Fruit fly (Drosophila melanogaster) whole organism, embryonic: ENCODE data around the gene Scm.
A peak's percentile ranks its signal among the peaks of the same experiment; 100 is the strongest.

Source experiments
- Atf-2 ChIP-seq: fragments of 200-800 bp; sonication (Bioruptor generic); optimal IDR thresholded peaks from 2 replicates; lab custom pipeline; 2016; ENCODE audit warnings: missing biosample characterization, missing genetic modification characterization
- BEAF-32 ChIP-seq: fragments of 200-800 bp; sonication (Bioruptor generic); optimal IDR thresholded peaks from 3 replicates; lab custom pipeline; 2017; ENCODE audit warnings: missing biosample characterization, missing genetic modification characterization, mild to moderate bottlenecking, moderate library complexity, missing genetic modification reagents
- CG12236 ChIP-seq: fragments of 200-800 bp; sonication (Bioruptor generic); optimal IDR thresholded peaks from 2 replicates; lab custom pipeline; 2016; ENCODE audit warnings: missing biosample characterization, missing genetic modification characterization
- CG14050 ChIP-seq: fragments of 200-800 bp; sonication (Bioruptor generic); IDR thresholded peaks from 3 replicates; pipeline ENCODE4 v1.3.6; 2022; ENCODE audit warnings: missing biosample characterization, missing genetic modification characterization
- CG15269 ChIP-seq: fragments of 200-800 bp; sonication (Bioruptor generic); optimal IDR thresholded peaks from 2 replicates; lab custom pipeline; 2018; ENCODE audit warnings: missing biosample characterization, mild to moderate bottlenecking, missing genetic modification characterization, moderate library complexity
- CG15696 ChIP-seq: fragments of 200-800 bp; sonication (Bioruptor generic); optimal IDR thresholded peaks from 2 replicates; lab custom pipeline; 2019; ENCODE audit warnings: missing biosample characterization, mild to moderate bottlenecking, missing genetic modification characterization, moderate library complexity
- CG17912 ChIP-seq: fragments of 200-800 bp; sonication (Bioruptor generic); optimal IDR thresholded peaks from 2 replicates; lab custom pipeline; 2018; ENCODE audit warnings: missing biosample characterization, mild to moderate bottlenecking, missing genetic modification characterization
- CG18619 ChIP-seq: fragments of 200-800 bp; sonication (Bioruptor generic); optimal IDR thresholded peaks from 3 replicates; lab custom pipeline; 2017; ENCODE audit warnings: missing biosample characterization, mild to moderate bottlenecking, missing genetic modification characterization
- CG2889 ChIP-seq: fragments of 200-800 bp; sonication (Bioruptor generic); IDR thresholded peaks from 3 replicates; pipeline ENCODE4 v1.3.6; 2022; ENCODE audit warnings: missing biosample characterization, missing genetic modification characterization
- CG30020 ChIP-seq: fragments of 200-800 bp; optimal IDR thresholded peaks from 2 replicates; lab custom pipeline; 2019; ENCODE audit warnings: missing biosample characterization, mild to moderate bottlenecking, missing genetic modification characterization, moderate library complexity
- CG30403 ChIP-seq: fragments of 200-800 bp; sonication (Bioruptor generic); optimal IDR thresholded peaks from 3 replicates; lab custom pipeline; 2016; ENCODE audit warnings: missing biosample characterization, missing genetic modification characterization
- CG31224 ChIP-seq: fragments of 200-800 bp; sonication (Bioruptor generic); IDR thresholded peaks from 2 replicates; pipeline ENCODE4 v1.3.6; 2022; ENCODE audit warnings: missing biosample characterization, missing genetic modification characterization
- CG34422 ChIP-seq: fragments of 200-800 bp; sonication (Bioruptor generic); IDR thresholded peaks from 3 replicates; pipeline ENCODE4 v1.3.6; 2022; ENCODE audit warnings: missing biosample characterization, missing genetic modification characterization
- CG3838 ChIP-seq: fragments of 200-800 bp; sonication (Bioruptor generic); optimal IDR thresholded peaks from 3 replicates; lab custom pipeline; 2016; ENCODE audit warnings: missing biosample characterization, missing genetic modification characterization
- CG8478 ChIP-seq: fragments of >200 bp; optimal IDR thresholded peaks from 2 replicates; lab custom pipeline; 2018
- CG8944 ChIP-seq: fragments of 200-800 bp; sonication (Bioruptor generic); optimal IDR thresholded peaks from 3 replicates; lab custom pipeline; 2016; ENCODE audit warnings: missing biosample characterization, missing genetic modification characterization
- CG9215 ChIP-seq: fragments of 200-800 bp; sonication (Bioruptor generic); IDR thresholded peaks from 2 replicates; pipeline ENCODE4 v1.3.6; 2022; ENCODE audit warnings: missing biosample characterization, missing genetic modification characterization
- CHES-1-like ChIP-seq: fragments of 200-800 bp; sonication (Bioruptor generic); optimal IDR thresholded peaks from 2 replicates; lab custom pipeline; 2016; ENCODE audit warnings: missing biosample characterization, missing genetic modification characterization
- Chrac-16 ChIP-seq: fragments of 200-800 bp; sonication (Bioruptor generic); optimal IDR thresholded peaks from 3 replicates; lab custom pipeline; 2016; ENCODE audit warnings: missing biosample characterization, missing genetic modification characterization
- D ChIP-seq, 2 experiments: fragments of 200-800 bp in 1 of 2; fragments of >200 bp in 1 of 2; sonication (Bioruptor generic) in 1 of 2; optimal IDR thresholded peaks; 2 replicates in 1 of 2; 3 replicates in 1 of 2; lab custom pipeline; 2017; ENCODE audit warnings: mild to moderate bottlenecking in 1 of 2, missing biosample characterization in 1 of 2, missing genetic modification characterization in 1 of 2, missing genetic modification reagents in 1 of 2
- Dad ChIP-seq: fragments of 200-800 bp; sonication (Bioruptor generic); optimal IDR thresholded peaks from 3 replicates; lab custom pipeline; 2016; ENCODE audit warnings: missing biosample characterization, missing genetic modification characterization
- Drgx ChIP-seq: fragments of 200-800 bp; sonication (Bioruptor generic); IDR thresholded peaks from 2 replicates; pipeline ENCODE4 v1.3.6; 2022; ENCODE audit warnings: missing biosample characterization, missing genetic modification characterization
- H15 ChIP-seq: fragments of 200-800 bp; sonication (Bioruptor generic); IDR thresholded peaks from 3 replicates; pipeline ENCODE4 v1.3.6; 2022; ENCODE audit warnings: missing biosample characterization, missing genetic modification characterization
- Hr3 ChIP-seq: fragments of 200-800 bp; sonication (Bioruptor generic); optimal IDR thresholded peaks from 3 replicates; lab custom pipeline; 2016; ENCODE audit warnings: missing biosample characterization, missing genetic modification characterization
- TFAM ChIP-seq: fragments of 200-800 bp; sonication (Bioruptor generic); optimal IDR thresholded peaks from 2 replicates; lab custom pipeline; 2017; ENCODE audit warnings: missing biosample characterization, missing genetic modification characterization, inconsistent platforms
- Vsx1 ChIP-seq: fragments of 200-800 bp; sonication (Bioruptor generic); optimal IDR thresholded peaks from 2 replicates; lab custom pipeline; 2017; ENCODE audit warnings: missing biosample characterization, mild to moderate bottlenecking, missing genetic modification characterization, missing genetic modification reagents
- ara ChIP-seq: fragments of 200-800 bp; sonication (Bioruptor generic); IDR thresholded peaks from 2 replicates; pipeline ENCODE4 v1.3.6; 2022; ENCODE audit warnings: missing biosample characterization, missing genetic modification characterization
- bowl ChIP-seq: fragments of 200-800 bp; sonication (Bioruptor generic); IDR thresholded peaks from 2 replicates; pipeline ENCODE4 v1.3.6; 2022; ENCODE audit warnings: missing biosample characterization, missing genetic modification characterization
- cato ChIP-seq: fragments of 200-800 bp; sonication (Bioruptor generic); optimal IDR thresholded peaks from 2 replicates; lab custom pipeline; 2016; ENCODE audit warnings: missing biosample characterization, missing genetic modification characterization, borderline replicate concordance
- cg ChIP-seq: fragments of 200-800 bp; sonication (Bioruptor generic); optimal IDR thresholded peaks from 3 replicates; lab custom pipeline; 2019; ENCODE audit warnings: missing biosample characterization, mild to moderate bottlenecking, missing genetic modification characterization, moderate library complexity
- chif ChIP-seq, 2 experiments: fragments of 200-800 bp; sonication (Bioruptor generic); optimal IDR thresholded peaks; 3 replicates each; lab custom pipeline; 2016; ENCODE audit warnings: missing biosample characterization in 2 of 2, missing genetic modification characterization in 2 of 2
- ci ChIP-seq: fragments of 200-800 bp; sonication (Bioruptor generic); IDR thresholded peaks from 3 replicates; pipeline ENCODE4 v1.3.6; 2022; ENCODE audit warnings: missing biosample characterization, missing genetic modification characterization
- cwo ChIP-seq: fragments of 200-800 bp; sonication (Bioruptor generic); optimal IDR thresholded peaks from 3 replicates; lab custom pipeline; 2017; ENCODE audit warnings: missing biosample characterization, missing genetic modification characterization, mild to moderate bottlenecking, moderate library complexity, missing genetic modification reagents
- dimm ChIP-seq: fragments of 200-800 bp; sonication (Bioruptor generic); IDR thresholded peaks from 2 replicates; pipeline ENCODE4 v1.3.6; 2022; ENCODE audit warnings: missing biosample characterization, missing genetic modification characterization
- exex ChIP-seq: fragments of 200-800 bp; sonication (Bioruptor generic); optimal IDR thresholded peaks from 4 replicates; lab custom pipeline; 2018; ENCODE audit warnings: missing biosample characterization, mild to moderate bottlenecking, missing genetic modification characterization, moderate library complexity
- fru ChIP-seq: fragments of >200 bp; optimal IDR thresholded peaks from 2 replicates; lab custom pipeline; 2017
- klu ChIP-seq: fragments of 200-800 bp; sonication (Bioruptor generic); IDR thresholded peaks from 2 replicates; pipeline ENCODE4 v1.3.6; 2022; ENCODE audit warnings: missing biosample characterization, missing genetic modification characterization
- lab ChIP-seq: fragments of 200-800 bp; sonication (Bioruptor generic); optimal IDR thresholded peaks from 3 replicates; lab custom pipeline; 2017; ENCODE audit warnings: missing biosample characterization, missing genetic modification characterization, mild to moderate bottlenecking, moderate library complexity, missing genetic modification reagents
- lov ChIP-seq, 2 experiments: fragments of 200-800 bp in 1 of 2; fragments of >200 bp in 1 of 2; sonication (Bioruptor generic) in 1 of 2; IDR thresholded peaks in 1 of 2; optimal IDR thresholded peaks in 1 of 2; 2 replicates in 1 of 2; 3 replicates in 1 of 2; pipeline versions ENCODE4 v1.3.6 to Lab custom; 2017 to 2022; ENCODE audit warnings: missing biosample characterization in 1 of 2, missing genetic modification characterization in 1 of 2
- maf-S ChIP-seq: fragments of 200-800 bp; sonication (Bioruptor generic); optimal IDR thresholded peaks from 2 replicates; lab custom pipeline; 2016; ENCODE audit warnings: missing biosample characterization, missing genetic modification characterization
- nau ChIP-seq: fragments of 200-800 bp; sonication (Bioruptor generic); optimal IDR thresholded peaks from 3 replicates; lab custom pipeline; 2017; ENCODE audit warnings: missing biosample characterization, mild to moderate bottlenecking, missing genetic modification characterization, missing genetic modification reagents
- row ChIP-seq: fragments of 200-800 bp; sonication (Bioruptor generic); IDR thresholded peaks from 3 replicates; pipeline ENCODE4 v1.3.6; 2022; ENCODE audit warnings: missing biosample characterization, missing genetic modification characterization
- salm ChIP-seq: fragments of 200-800 bp; sonication (Bioruptor generic); optimal IDR thresholded peaks from 2 replicates; lab custom pipeline; 2018; ENCODE audit warnings: missing biosample characterization, mild to moderate bottlenecking, missing genetic modification characterization
- sens ChIP-seq: fragments of 200-800 bp; sonication (Bioruptor generic); peaks from one replicate; lab custom pipeline; 2016; ENCODE audit warnings: missing biosample characterization, missing genetic modification characterization
- sim ChIP-seq: fragments of 200-800 bp; sonication (Bioruptor generic); IDR thresholded peaks from 2 replicates; pipeline ENCODE4 v1.3.6; 2022; ENCODE audit warnings: missing biosample characterization, missing genetic modification characterization
- sima ChIP-seq: fragments of 200-800 bp; sonication (Bioruptor generic); optimal IDR thresholded peaks from 2 replicates; lab custom pipeline; 2016; ENCODE audit warnings: missing biosample characterization, missing genetic modification characterization
- tll ChIP-seq, 2 experiments: fragments of 200-800 bp in 1 of 2; fragments of >200 bp in 1 of 2; sonication (Bioruptor generic) in 1 of 2; optimal IDR thresholded peaks; 2 replicates each; lab custom pipeline; 2017 to 2019; ENCODE audit warnings: missing biosample characterization in 2 of 2, missing genetic modification characterization in 2 of 2, mild to moderate bottlenecking in 1 of 2, moderate library complexity in 1 of 2
- toy ChIP-seq: fragments of 200-800 bp; sonication (Bioruptor generic); IDR thresholded peaks from 2 replicates; pipeline ENCODE4 v1.3.6; 2022; ENCODE audit warnings: missing biosample characterization, missing genetic modification characterization
- vnd ChIP-seq: fragments of 200-800 bp; sonication (Bioruptor generic); IDR thresholded peaks from 3 replicates; pipeline ENCODE4 v1.3.6; 2022; ENCODE audit warnings: missing biosample characterization, missing genetic modification characterization; ENCODE audit not compliant: partially characterized antibody
- yki ChIP-seq: fragments of >200 bp; optimal IDR thresholded peaks from 3 replicates; lab custom pipeline; 2018
- zfh2 ChIP-seq: fragments of 200-800 bp; sonication (Bioruptor generic); optimal IDR thresholded peaks from 2 replicates; lab custom pipeline; 2016; ENCODE audit warnings: missing biosample characterization, missing genetic modification characterization

Scm gene

dm6 chr3R:9591769-9592388 is 45.5 kb downstream of the Scm start:
- no peak for TF ChIP-seq ara (GFP tag; lab: Robert Waterston, UW)
- no peak for TF ChIP-seq maf-S
- TF ChIP-seq CHES-1-like: no peak
- no peak for TF ChIP-seq CG9215 (GFP tag; lab: Robert Waterston, UW)
- TF ChIP-seq fru: no peak
- TF ChIP-seq sens (GFP tag; lab: Kevin White, UChicago): peak; percentile 75
- TF ChIP-seq Atf-2 (GFP tag; lab: Kevin White, UChicago): no peak
- no peak for TF ChIP-seq CG31224 (GFP tag; lab: Robert Waterston, UW)
- TF ChIP-seq Chrac-16 (GFP tag; lab: Kevin White, UChicago): no peak
- no peak for TF ChIP-seq CG15269 (tag; lab: Kevin White, UChicago)
- TF ChIP-seq CG34422 (GFP tag; lab: Robert Waterston, UW): no peak
- TF ChIP-seq Vsx1 (GFP tag; lab: Kevin White, UChicago): peak; percentile 61
- TF ChIP-seq CG18619 (GFP tag; lab: Kevin White, UChicago): no peak
- TF ChIP-seq CG12236: no peak
- no peak for TF ChIP-seq exex (tag; lab: Kevin White, UChicago)
- no peak for TF ChIP-seq ci (GFP tag; lab: Robert Waterston, UW)
- peak in 1 of 2 experiments; percentile 7 for TF ChIP-seq tll (GFP tag; optimal IDR thresholded peaks at IDR 0.05; lab: Kevin White, UChicago)
- no peak for TF ChIP-seq CG8478
- no peak for TF ChIP-seq klu (GFP tag; lab: Robert Waterston, UW)
- no peak for TF ChIP-seq CG8944 (GFP tag; lab: Kevin White, UChicago)
- TF ChIP-seq D (optimal IDR thresholded peaks at IDR 0.05; lab: Kevin White, UChicago): no peak
- TF ChIP-seq D (GFP tag; optimal IDR thresholded peaks at IDR 0.05; lab: Kevin White, UChicago): peak; percentile 1
- TF ChIP-seq bowl (GFP tag; lab: Robert Waterston, UW): no peak
- TF ChIP-seq dimm: no peak
- no peak for TF ChIP-seq chif (GFP tag; optimal IDR thresholded peaks at IDR 0.05; lab: Kevin White, UChicago)
- TF ChIP-seq CG2889 (GFP tag; lab: Robert Waterston, UW): no peak
- TF ChIP-seq cato: no peak
- no peak for TF ChIP-seq zfh2 (GFP tag; lab: Kevin White, UChicago)
- TF ChIP-seq H15: no peak
- no peak for TF ChIP-seq lov (optimal IDR thresholded peaks at IDR 0.05; lab: Kevin White, UChicago)
- no peak for TF ChIP-seq lov (GFP tag; IDR thresholded peaks at IDR 0.05; lab: Robert Waterston, UW)
- TF ChIP-seq row (GFP tag; lab: Robert Waterston, UW): no peak
- TF ChIP-seq Dad (GFP tag; lab: Kevin White, UChicago): no peak
- no peak for TF ChIP-seq cwo
- TF ChIP-seq BEAF-32: no peak
- TF ChIP-seq TFAM (GFP tag; lab: Kevin White, UChicago): no peak
- no peak for TF ChIP-seq sima (GFP tag; lab: Kevin White, UChicago)
- no peak for TF ChIP-seq sim (GFP tag; lab: Robert Waterston, UW)
- TF ChIP-seq toy (GFP tag; lab: Robert Waterston, UW): no peak
- no peak for TF ChIP-seq CG30403
- TF ChIP-seq CG17912 (GFP tag; lab: Kevin White, UChicago): no peak
- TF ChIP-seq CG30020 (tag; lab: Kevin White, UChicago): no peak
- no peak for TF ChIP-seq CG14050 (GFP tag; lab: Robert Waterston, UW)
- TF ChIP-seq salm: no peak
- TF ChIP-seq Hr3: no peak
- no peak for TF ChIP-seq yki (lab: Kevin White, UChicago)
- TF ChIP-seq cg: no peak
- no peak for TF ChIP-seq vnd (GFP tag; lab: Robert Waterston, UW)
- TF ChIP-seq nau (GFP tag; lab: Kevin White, UChicago): no peak
- no peak for TF ChIP-seq Drgx
- no peak for TF ChIP-seq CG3838
- TF ChIP-seq CG15696 (tag; lab: Kevin White, UChicago): peak; percentile 3
- no peak for TF ChIP-seq lab
